Worm (Caenorhabditis elegans) whole organism, L1 larva: ENCODE data around the gene Y53F4B.7.

Source experiments
- mef-2 ChIP-seq: fragments of 150-350 bp; optimal IDR thresholded peaks from 2 replicates; lab custom pipeline; 2014; ENCODE audit warnings: missing biosample characterization, missing genetic modification characterization
- pag-3 ChIP-seq: sonication (generic microtip); optimal IDR thresholded peaks from 2 replicates; lab custom pipeline; 2017; ENCODE audit warnings: missing genetic modification characterization, mild to moderate bottlenecking, missing compliant biosample characterization, antibody characterized with exemption, borderline replicate concordance; ENCODE audit not compliant: insufficient read depth

DNA sequence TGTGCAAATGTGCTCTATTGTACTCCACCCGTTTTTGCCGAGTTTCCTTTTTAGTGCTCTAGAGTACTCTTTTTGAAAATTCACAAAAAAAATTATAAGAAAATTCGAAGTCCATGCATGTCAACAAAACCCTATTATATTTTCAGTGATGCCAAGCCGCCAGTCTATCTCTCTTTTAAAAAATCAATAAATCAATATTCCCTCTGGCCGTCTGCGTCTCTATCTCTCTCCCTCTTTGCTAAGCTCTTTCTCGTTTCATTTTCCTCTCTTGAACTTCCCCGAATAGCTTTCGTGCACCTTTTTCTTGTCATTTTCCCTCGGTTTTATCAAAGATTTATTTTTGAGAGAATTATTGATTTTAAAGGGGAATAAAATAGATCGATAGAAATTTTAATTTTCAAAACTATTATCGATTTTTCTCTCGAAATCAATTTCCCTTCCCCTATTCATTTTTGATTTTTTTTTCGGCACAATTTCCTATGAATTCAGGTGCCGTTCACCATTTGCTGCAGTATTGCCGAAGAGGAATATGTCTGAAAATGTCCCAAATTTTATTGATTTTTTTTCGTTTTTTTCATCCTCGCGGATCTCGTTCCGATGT is 40.1 kb upstream of the Y53F4B.7 start:
- TF ChIP-seq pag-3 (tag; lab: Kevin White, UChicago): no peak
- TF ChIP-seq mef-2 (tag; lab: Kevin White, UChicago): no peak
